Worm (Caenorhabditis elegans) whole organism, late embryonic: ENCODE data around the gene oac-42.

Source experiments
- F13H6.1 ChIP-seq: sonication (generic microtip); optimal IDR thresholded peaks from 2 replicates; lab custom pipeline; 2016; ENCODE audit warnings: missing genetic modification characterization, missing compliant biosample characterization
- T23F11.4 ChIP-seq: fragments of 200-800 bp; sonication (Bioruptor generic); optimal IDR thresholded peaks from 2 replicates; lab custom pipeline; 2018; ENCODE audit warnings: mild to moderate bottlenecking, missing genetic modification characterization, missing compliant biosample characterization
- ama-1 ChIP-seq: fragments of 150-350 bp; optimal IDR thresholded peaks from 2 replicates; lab custom pipeline; 2014
- ceh-48 ChIP-seq: sonication (generic microtip); optimal IDR thresholded peaks from 2 replicates; lab custom pipeline; 2016; ENCODE audit warnings: missing genetic modification characterization, inconsistent platforms, missing compliant biosample characterization
- dve-1 ChIP-seq: sonication (generic microtip); optimal IDR thresholded peaks from 2 replicates; lab custom pipeline; 2017; ENCODE audit warnings: antibody characterized with exemption, mild to moderate bottlenecking, missing genetic modification characterization, missing compliant biosample characterization
- ets-4 ChIP-seq: sonication (generic microtip); optimal IDR thresholded peaks from 2 replicates; lab custom pipeline; 2016; ENCODE audit warnings: missing genetic modification characterization, missing compliant biosample characterization
- fkh-10 ChIP-seq: fragments of 150-350 bp; optimal IDR thresholded peaks from 2 replicates; lab custom pipeline; 2014; ENCODE audit warnings: missing biosample characterization, missing genetic modification reagents, missing genetic modification characterization
- mec-3 ChIP-seq: sonication (generic microtip); optimal IDR thresholded peaks from 2 replicates; lab custom pipeline; 2016; ENCODE audit warnings: borderline replicate concordance, missing genetic modification characterization, missing compliant biosample characterization
- nhr-11 ChIP-seq: fragments of 150-350 bp; optimal IDR thresholded peaks from 2 replicates; lab custom pipeline; 2014; ENCODE audit warnings: missing biosample characterization, missing genetic modification characterization
- pha-4 ChIP-seq: fragments of 150-350 bp; optimal IDR thresholded peaks from 2 replicates; lab custom pipeline; 2018; ENCODE audit warnings: missing biosample characterization, missing genetic modification reagents, missing genetic modification characterization
- pqm-1 ChIP-seq: sonication (generic microtip); optimal IDR thresholded peaks from 2 replicates; lab custom pipeline; 2016; ENCODE audit warnings: missing genetic modification characterization, missing compliant biosample characterization
- syd-9 ChIP-seq: sonication (generic microtip); optimal IDR thresholded peaks from 2 replicates; lab custom pipeline; 2016; ENCODE audit warnings: mild to moderate bottlenecking, missing genetic modification characterization, moderate library complexity, missing compliant biosample characterization
- tbx-7 ChIP-seq: sonication (generic microtip); optimal IDR thresholded peaks from 2 replicates; lab custom pipeline; 2016; ENCODE audit warnings: missing genotype, missing genetic modification characterization, missing compliant biosample characterization

- TF ChIP-seq pha-4 (tag; lab: Kevin White, UChicago) (no peak), ceh-48 (no peak), tbx-7 (tag; lab: Kevin White, UChicago) (no peak), nhr-11 (tag; lab: Kevin White, UChicago) (no peak), fkh-10 (GFP tag; lab: Kevin White, UChicago) (no peak), syd-9 (no peak), F13H6.1 (tag; lab: Kevin White, UChicago) (no peak), ama-1 (lab: Kevin White, UChicago) (no peak), pqm-1 (tag; lab: Kevin White, UChicago) (no peak), ets-4 (no peak), mec-3 (tag; lab: Kevin White, UChicago) (no peak), dve-1 (no peak), T23F11.4 (GFP tag; lab: Kevin White, UChicago) (no peak)
Observed at ce11 chrV:15912677-15913076, 28.1 kb upstream of the oac-42 start.
